Worm (Caenorhabditis elegans): Measurements from ENCODE around the gene dnj-9.

ce11 chrII:4891012-4891775 lies 39.3 kb downstream of the dnj-9 start, which contains the start of gene gst-9:
- no peak for TF ChIP-seq cey-2 (tag; optimal IDR thresholded peaks at IDR 0.05; ENCODE audit: borderline replicate concordance, insufficient read depth)
- no peak for TF ChIP-seq nhr-11 (tag; optimal IDR thresholded peaks at IDR 0.05)
